Worm (Caenorhabditis elegans) whole organism, early embryonic: Measurements from ENCODE around the gene T05C1.3.

Source experiments
- B0310.2 ChIP-seq: sonication (generic microtip); optimal IDR thresholded peaks from 2 replicates; lab custom pipeline; 2016; ENCODE audit warnings: mild to moderate bottlenecking, missing genetic modification characterization, missing compliant biosample characterization
- F13C5.2 ChIP-seq: sonication (generic microtip); optimal IDR thresholded peaks from 2 replicates; lab custom pipeline; 2017; ENCODE audit warnings: mild to moderate bottlenecking, missing genetic modification characterization, inconsistent platforms, missing compliant biosample characterization
- aly-1 ChIP-seq: sonication (generic microtip); optimal IDR thresholded peaks from 2 replicates; lab custom pipeline; 2016; ENCODE audit warnings: missing genetic modification characterization, missing compliant biosample characterization
- ama-1 ChIP-seq: fragments of 150-350 bp; optimal IDR thresholded peaks from 2 replicates; lab custom pipeline; 2014
- ceh-13 ChIP-seq: fragments of 200-800 bp; sonication (Bioruptor generic); optimal IDR thresholded peaks from 2 replicates; lab custom pipeline; 2018; ENCODE audit warnings: mild to moderate bottlenecking, missing genetic modification characterization, missing compliant biosample characterization
- ceh-36 ChIP-seq: sonication (generic microtip); optimal IDR thresholded peaks from 2 replicates; lab custom pipeline; 2016; ENCODE audit warnings: missing genetic modification characterization, inconsistent platforms, missing compliant biosample characterization
- ets-7 ChIP-seq: sonication (generic microtip); optimal IDR thresholded peaks from 2 replicates; lab custom pipeline; 2016; ENCODE audit warnings: missing genotype, missing genetic modification characterization, missing compliant biosample characterization
- flt-1 ChIP-seq: fragments of 200-800 bp; sonication (Bioruptor generic); IDR thresholded peaks from 2 replicates; pipeline ENCODE4 v1.3.6; 2022; ENCODE audit warnings: missing genetic modification characterization, missing compliant biosample characterization
- hmbx-1 ChIP-seq: sonication (generic microtip); optimal IDR thresholded peaks from 2 replicates; lab custom pipeline; 2016; ENCODE audit warnings: mild to moderate bottlenecking, missing genetic modification characterization, missing compliant biosample characterization
- hmg-4 ChIP-seq: fragments of 200-800 bp; sonication (Bioruptor generic); optimal IDR thresholded peaks from 2 replicates; lab custom pipeline; 2018; ENCODE audit warnings: mild to moderate bottlenecking, missing genetic modification characterization, missing compliant biosample characterization
- hnd-1 ChIP-seq: sonication (generic microtip); optimal IDR thresholded peaks from 2 replicates; lab custom pipeline; 2016; ENCODE audit warnings: missing genetic modification characterization, missing compliant biosample characterization
- pes-1 ChIP-seq: fragments of 200-800 bp; sonication (Bioruptor generic); IDR thresholded peaks from 2 replicates; pipeline ENCODE4 v1.3.6; 2022; ENCODE audit warnings: missing genetic modification reagents, missing genetic modification characterization, missing compliant biosample characterization
- scrt-1 ChIP-seq: fragments of 200-800 bp; sonication (Bioruptor generic); IDR thresholded peaks from 2 replicates; pipeline ENCODE4 v1.3.6; 2022; ENCODE audit warnings: missing genetic modification characterization, missing compliant biosample characterization
- sea-1 ChIP-seq: fragments of 200-800 bp; sonication (Bioruptor generic); conservative IDR thresholded peaks from 2 replicates; pipeline ENCODE4 v1.3.6; 2022; ENCODE audit warnings: missing genetic modification characterization, missing compliant biosample characterization
- tbx-11 ChIP-seq: fragments of 200-800 bp; sonication (Bioruptor generic); IDR thresholded peaks from 2 replicates; pipeline ENCODE4 v1.3.6; 2022; ENCODE audit warnings: missing genetic modification characterization, missing compliant biosample characterization
- tbx-37 ChIP-seq: fragments of 200-800 bp; sonication (Bioruptor generic); conservative IDR thresholded peaks from 2 replicates; pipeline ENCODE4 v1.3.6; 2022; ENCODE audit warnings: missing genetic modification reagents, missing genetic modification characterization, missing compliant biosample characterization
- tra-4 ChIP-seq: sonication (generic microtip); optimal IDR thresholded peaks from 2 replicates; lab custom pipeline; 2017; ENCODE audit warnings: missing genetic modification characterization, missing compliant biosample characterization

T05C1.3 gene

DNA sequence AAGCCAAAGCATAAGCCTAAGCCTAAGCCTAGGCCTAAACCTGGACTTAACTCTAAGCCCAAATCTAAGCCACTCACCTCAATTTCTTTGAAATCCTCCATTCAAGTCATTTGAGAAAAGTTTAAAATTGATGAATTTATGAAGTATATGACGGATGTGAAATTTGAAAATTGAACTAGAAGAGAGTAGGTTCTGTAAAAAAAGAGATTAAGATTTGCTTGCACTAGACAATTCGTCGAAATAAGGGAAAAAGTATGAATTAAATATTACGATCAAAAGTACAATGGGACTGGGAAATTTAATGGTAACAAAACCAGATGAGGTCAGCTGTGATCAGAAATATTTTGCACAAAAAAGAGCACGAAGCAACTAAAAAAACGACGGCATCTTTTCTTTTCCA lies 36.1 kb downstream of the T05C1.3 start, which contains the start of gene twk-2:
Gene twk-2, minus strand, starts transcription at position 101 of the 400 bp plus-strand sequence.
- TF ChIP-seq F13C5.2 (no peak), tbx-37 (GFP tag; lab: Robert Waterston, UW) (no peak), tbx-11 (GFP tag; lab: Robert Waterston, UW) (no peak), ama-1 (lab: Kevin White, UChicago) (no peak), ets-7 (tag; lab: Kevin White, UChicago) (no peak), scrt-1 (GFP tag; lab: Robert Waterston, UW) (no peak), flt-1 (no peak), aly-1 (tag; lab: Kevin White, UChicago) (no peak), ceh-36 (tag; lab: Kevin White, UChicago) (no peak), B0310.2 (tag; lab: Kevin White, UChicago) (no peak), ceh-13 (no peak), tra-4 (tag; lab: Kevin White, UChicago) (no peak), hmg-4 (GFP tag; lab: Kevin White, UChicago) (no peak), pes-1 (GFP tag; lab: Robert Waterston, UW) (no peak), hnd-1 (no peak)

DNA sequence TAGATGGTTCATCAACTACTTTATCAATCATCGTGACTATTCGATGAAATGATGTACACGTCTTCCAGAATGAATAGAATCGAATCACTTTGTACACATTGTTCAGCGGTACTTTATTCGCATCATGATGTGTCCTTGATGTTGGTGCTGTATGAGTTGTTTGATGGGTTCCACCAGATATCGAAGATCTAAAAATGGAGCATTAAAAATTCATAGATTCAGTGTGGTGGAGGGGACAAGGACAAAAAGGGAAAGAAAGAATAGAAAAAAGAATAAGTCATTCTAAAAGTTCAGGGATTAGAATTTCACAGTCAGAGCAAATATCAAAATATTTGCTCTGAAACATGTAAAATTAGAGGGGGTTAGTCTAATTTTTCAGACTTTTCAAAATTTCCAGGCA lies 44.4 kb downstream of the T05C1.3 start:
- TF ChIP-seq ama-1 (lab: Kevin White, UChicago) = no peak
- no peak for TF ChIP-seq aly-1 (tag; lab: Kevin White, UChicago)
- no peak for TF ChIP-seq hmbx-1 (tag; lab: Kevin White, UChicago)
- TF ChIP-seq hmg-4 (GFP tag; lab: Kevin White, UChicago) = no peak
- no peak for TF ChIP-seq tbx-11 (GFP tag; lab: Robert Waterston, UW)
- no peak for TF ChIP-seq hnd-1
- TF ChIP-seq tra-4 (tag; lab: Kevin White, UChicago) = no peak
- TF ChIP-seq flt-1 = no peak
- no peak for TF ChIP-seq ceh-13
- TF ChIP-seq sea-1 = no peak
- no peak for TF ChIP-seq F13C5.2
- TF ChIP-seq ets-7 (tag; lab: Kevin White, UChicago) = no peak
- TF ChIP-seq B0310.2 (tag; lab: Kevin White, UChicago) = no peak
- TF ChIP-seq tbx-37 (GFP tag; lab: Robert Waterston, UW) = no peak
- no peak for TF ChIP-seq pes-1 (GFP tag; lab: Robert Waterston, UW)
- TF ChIP-seq scrt-1 (GFP tag; lab: Robert Waterston, UW) = no peak

DNA sequence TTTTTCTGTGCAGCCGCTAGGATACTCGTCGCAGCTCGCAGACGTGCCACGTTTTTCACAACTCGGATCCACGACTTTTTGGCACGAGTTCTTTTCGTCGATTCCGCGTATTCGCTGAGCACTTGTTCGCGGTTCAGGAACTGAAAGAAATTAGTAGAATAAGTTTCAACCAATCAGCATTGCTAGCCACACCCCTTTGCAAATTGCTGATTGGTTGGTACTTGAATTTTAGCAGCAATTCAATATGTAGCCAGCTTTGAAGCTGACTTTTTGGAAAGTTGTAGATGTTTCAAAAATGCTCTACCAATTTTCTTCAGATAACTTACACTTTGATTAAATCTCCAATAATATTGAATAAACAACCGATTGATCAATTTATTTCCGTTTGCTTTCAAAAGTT lies 47.9 kb downstream of the T05C1.3 start:
- TF ChIP-seq tbx-11 (GFP tag; lab: Robert Waterston, UW) = no peak
- TF ChIP-seq scrt-1 (GFP tag; lab: Robert Waterston, UW) = no peak
- no peak for TF ChIP-seq hnd-1
- TF ChIP-seq ceh-13 = no peak
- TF ChIP-seq ets-7 (tag; lab: Kevin White, UChicago) = no peak
- no peak for TF ChIP-seq flt-1
- TF ChIP-seq tbx-37 (GFP tag; lab: Robert Waterston, UW) = no peak
- TF ChIP-seq sea-1 = no peak
- no peak for TF ChIP-seq hmbx-1 (tag; lab: Kevin White, UChicago)
- TF ChIP-seq tra-4 (tag; lab: Kevin White, UChicago) = no peak

- TF ChIP-seq ceh-13 (no peak), hnd-1 (no peak), pes-1 (GFP tag; lab: Robert Waterston, UW) (no peak)
Observed at ce11 chrII:4438601-4439000, 50.6 kb downstream of the T05C1.3 start, which contains the start of gene nhr-16. TSS of gene nhr-16 (plus strand) at chrII:4438805.
